Worm (Caenorhabditis elegans): ENCODE data around the gene F43H9.4.
A peak's percentile ranks its signal among the peaks of the same experiment; 100 is the strongest.

The F43H9.4 gene

DNA sequence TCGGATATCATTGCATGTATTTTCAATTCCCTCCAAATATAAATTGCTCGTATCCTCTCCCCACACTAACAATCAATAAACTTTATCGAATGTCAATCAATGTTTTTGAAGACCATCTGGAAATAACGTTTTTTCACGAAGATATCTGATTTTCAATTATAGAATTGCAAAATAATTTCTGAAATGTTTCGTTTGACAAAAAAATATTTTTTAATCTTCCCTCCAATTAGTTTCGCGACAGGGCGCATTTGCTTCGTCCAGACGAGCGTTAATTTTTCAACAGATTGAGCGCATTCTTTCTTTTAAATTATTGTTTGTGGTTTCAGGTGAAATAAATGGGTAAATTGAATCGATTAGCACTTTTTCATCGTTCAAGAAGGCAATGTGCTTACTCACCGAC lies 4.6 kb downstream of the F43H9.4 start, which contains the start of gene vars-1 (continued):
- TF ChIP-seq F22D6.2 (tag; optimal IDR thresholded peaks at IDR 0.05) (no peak), T26A5.8 (tag; optimal IDR thresholded peaks at IDR 0.05) (no peak), D2030.7 (GFP tag; IDR thresholded peaks at IDR 0.05) (0 out of 2 replicates have a peak, but pooled peaks have one; percentile 28), nhr-80 (tag; optimal IDR thresholded peaks at IDR 0.05) (no peak), madf-10 (tag; optimal IDR thresholded peaks at IDR 0.05) (no peak), Y95B8A.8 (GFP tag; IDR thresholded peaks at IDR 0.05) (0 out of 2 replicates have a peak, but pooled peaks have one; percentile 16), pbrm-1 (GFP tag; IDR thresholded peaks at IDR 0.05) (no peak), zfh-2 (GFP tag; conservative IDR thresholded peaks at IDR 0.05) (no peak), sdz-38 (tag; optimal IDR thresholded peaks at IDR 0.05) (no peak), lir-1 (GFP tag; conservative IDR thresholded peaks at IDR 0.05) (no peak), ets-4 (GFP tag; optimal IDR thresholded peaks at IDR 0.05) (no peak), attf-3 (GFP tag; conservative IDR thresholded peaks at IDR 0.05) (no peak), ama-1 (optimal IDR thresholded peaks at IDR 0.05) (no peak), ama-1 (GFP tag; optimal IDR thresholded peaks at IDR 0.05) (no peak), Y53G8AR.9 (GFP tag; conservative IDR thresholded peaks at IDR 0.05) (no peak; the same call in 1 of the 2 replicates), F52B5.7 (tag; optimal IDR thresholded peaks at IDR 0.05) (no peak), lsl-1 (GFP tag; optimal IDR thresholded peaks at IDR 0.05) (peak; percentile 53), madf-6 (GFP tag; IDR thresholded peaks at IDR 0.05) (peak; percentile 58), aptf-2 (GFP tag; conservative IDR thresholded peaks at IDR 0.05) (no peak), tlf-1 (GFP tag; optimal IDR thresholded peaks at IDR 0.05) (peak; percentile 51), nhr-179 (tag; optimal IDR thresholded peaks at IDR 0.05) (no peak), snpc-1.1 (tag; optimal IDR thresholded peaks at IDR 0.05; ENCODE audit: insufficient read depth) (peak; percentile 43), tbp1 (GFP tag; optimal IDR thresholded peaks at IDR 0.05) (peak; percentile 6), ztf-18 (tag; optimal IDR thresholded peaks at IDR 0.05) (no peak), attf-5 (GFP tag; optimal IDR thresholded peaks at IDR 0.05) (no peak), Y67H2A.10 (GFP tag; conservative IDR thresholded peaks at IDR 0.05) (no peak), C06A6.2 (GFP tag; conservative IDR thresholded peaks at IDR 0.05) (no peak), hrde-1 (tag; optimal IDR thresholded peaks at IDR 0.05; ENCODE audit: borderline replicate concordance) (no peak), snpc-1.3 (tag; optimal IDR thresholded peaks at IDR 0.05; ENCODE audit: insufficient read depth) (no peak), rec-8 (tag; optimal IDR thresholded peaks at IDR 0.05) (no peak), ceh-27 (GFP tag; optimal IDR thresholded peaks at IDR 0.05) (no peak), cebp-2 (GFP tag; IDR thresholded peaks at IDR 0.05) (no peak), T07F8.4 (tag; optimal IDR thresholded peaks at IDR 0.05) (no peak), mcd-1 (GFP tag; IDR thresholded peaks at IDR 0.05) (peak; percentile 90), pha-4 (tag; optimal IDR thresholded peaks at IDR 0.05) (no peak), ceh-91 (GFP tag; IDR thresholded peaks at IDR 0.05) (no peak), mel-28 (tag; optimal IDR thresholded peaks at IDR 0.05; ENCODE audit: borderline replicate concordance) (no peak), ceh-100 (GFP tag; IDR thresholded peaks at IDR 0.05) (no peak), ztf-28 (GFP tag; IDR thresholded peaks at IDR 0.05) (no peak), ccch-3 (GFP tag; optimal IDR thresholded peaks at IDR 0.05) (no peak), hmg-1.2 (GFP tag; IDR thresholded peaks at IDR 0.05) (no peak), nfyb-1 (GFP tag; IDR thresholded peaks at IDR 0.05) (no peak), lsy-27 (tag; optimal IDR thresholded peaks at IDR 0.05; ENCODE audit: borderline replicate concordance, insufficient read depth) (no peak), ceh-58 (GFP tag; IDR thresholded peaks at IDR 0.05) (no peak), sptf-2 (GFP tag; optimal IDR thresholded peaks at IDR 0.05) (no peak), hlh-26 (GFP tag; conservative IDR thresholded peaks at IDR 0.05) (no peak), unc-62 (GFP tag; optimal IDR thresholded peaks at IDR 0.05) (no peak), akir-1 (GFP tag; optimal IDR thresholded peaks at IDR 0.05) (no peak), somi-1 (GFP tag; optimal IDR thresholded peaks at IDR 0.05) (no peak)
